Fruit fly (Drosophila melanogaster): ENCODE results near the gene CG11664.

Gene CG11664

dm6 chrX:900725-901345 lies 25.3 kb downstream of the CG11664 start:
- TF ChIP-seq ovo (GFP tag; optimal IDR thresholded peaks at IDR 0.05) = peak; percentile 36
- TF ChIP-seq cnc (optimal IDR thresholded peaks at IDR 0.05) = no peak
- peak; percentile 97 for TF ChIP-seq bab1 (GFP tag; optimal IDR thresholded peaks at IDR 0.05)
- TF ChIP-seq CG1620 (GFP tag; optimal IDR thresholded peaks at IDR 0.05) = peak; percentile 75
- peak; percentile 57 for TF ChIP-seq tj (GFP tag; optimal IDR thresholded peaks at IDR 0.05)
- TF ChIP-seq CG7101 (tag; optimal IDR thresholded peaks at IDR 0.05) = peak; percentile 82
- peak; percentile 92 for TF ChIP-seq Hr96 (GFP tag; optimal IDR thresholded peaks at IDR 0.05)
- peak; percentile 60 for TF ChIP-seq Mnt (GFP tag; optimal IDR thresholded peaks at IDR 0.05)
- TF ChIP-seq CG11617 (GFP tag; optimal IDR thresholded peaks at IDR 0.05) = peak; percentile 74
- TF ChIP-seq CG33017 (tag; optimal IDR thresholded peaks at IDR 0.05) = peak; percentile 81
- TF ChIP-seq pad (GFP tag; optimal IDR thresholded peaks at IDR 0.05) = peak; percentile 72
- TF ChIP-seq Clk (GFP tag; optimal IDR thresholded peaks at IDR 0.05) = peak; percentile 72
- TF ChIP-seq Crg-1 (GFP tag; optimal IDR thresholded peaks at IDR 0.05) = peak; percentile 74
- TF ChIP-seq toe (GFP tag; optimal IDR thresholded peaks at IDR 0.05) = peak; percentile 68
- peak; percentile 79 for TF ChIP-seq CG12768 (GFP tag; optimal IDR thresholded peaks at IDR 0.05)
- peak; percentile 13 for TF ChIP-seq kay (GFP tag; ENCODE audit: borderline replicate concordance)
- no peak for TF ChIP-seq cic (GFP tag; optimal IDR thresholded peaks at IDR 0.05)
- peak; percentile 80 for TF ChIP-seq CG7045 (GFP tag; optimal IDR thresholded peaks at IDR 0.05)
- TF ChIP-seq CG5204 (GFP tag; optimal IDR thresholded peaks at IDR 0.05) = peak; percentile 81
- peak; percentile 82 for TF ChIP-seq CG14711 (tag; optimal IDR thresholded peaks at IDR 0.05)

- TF ChIP-seq kay (GFP tag; ENCODE audit: borderline replicate concordance) (peak; percentile 46), Hr96 (GFP tag; optimal IDR thresholded peaks at IDR 0.05) (no peak), Mnt (GFP tag; optimal IDR thresholded peaks at IDR 0.05) (no peak), CG12768 (GFP tag; optimal IDR thresholded peaks at IDR 0.05) (peak; percentile 0), CG7101 (tag; optimal IDR thresholded peaks at IDR 0.05) (no peak), ovo (GFP tag; optimal IDR thresholded peaks at IDR 0.05) (peak; percentile 32), tj (GFP tag; optimal IDR thresholded peaks at IDR 0.05) (no peak), pad (GFP tag; optimal IDR thresholded peaks at IDR 0.05) (peak; percentile 23), CG5204 (GFP tag; optimal IDR thresholded peaks at IDR 0.05) (no peak), bab1 (GFP tag; optimal IDR thresholded peaks at IDR 0.05) (peak; percentile 7)
These were observed 33.4 kb downstream of the CG11664 start for dm6 chrX:908763-909497.

dm6 chrX:921359-921758 lies 45.8 kb downstream of the CG11664 start:
- TF ChIP-seq CG14711 (tag; optimal IDR thresholded peaks at IDR 0.05) (no peak), CG33017 (tag; optimal IDR thresholded peaks at IDR 0.05) (no peak), CG12768 (GFP tag; optimal IDR thresholded peaks at IDR 0.05) (no peak), CG1620 (GFP tag; optimal IDR thresholded peaks at IDR 0.05) (no peak), ovo (GFP tag; optimal IDR thresholded peaks at IDR 0.05) (no peak), pad (GFP tag; optimal IDR thresholded peaks at IDR 0.05) (no peak), kay (GFP tag; ENCODE audit: borderline replicate concordance) (no peak), bab1 (GFP tag; optimal IDR thresholded peaks at IDR 0.05) (no peak)
